Fruit fly (Drosophila melanogaster): ENCODE measurements around the gene mRpS21.

mRpS21 gene

dm6 chr3R:13419979-13420378 lies 38.4 kb upstream of the mRpS21 start, which contains the start of gene Ir87a:
TSS of gene Ir87a (plus strand) at chr3R:13420279.
- TF ChIP-seq br (optimal IDR thresholded peaks at IDR 0.05) (no peak), ttk (GFP tag; IDR thresholded peaks at IDR 0.05) (no peak), Adf1 (GFP tag; IDR thresholded peaks at IDR 0.05) (no peak), CG7372 (GFP tag; IDR thresholded peaks at IDR 0.05) (no peak), CG13424 (tag; optimal IDR thresholded peaks at IDR 0.05) (no peak), CG3407 (GFP tag; optimal IDR thresholded peaks at IDR 0.05) (no peak)

dm6 chr3R:13417067-13417595 lies 35.5 kb upstream of the mRpS21 start:
- TF ChIP-seq CG8281 (tag; optimal IDR thresholded peaks at IDR 0.05), result peak; percentile 92
- no peak for TF ChIP-seq CG11398 (GFP tag; optimal IDR thresholded peaks at IDR 0.05)
- TF ChIP-seq Fer2 (tag; optimal IDR thresholded peaks at IDR 0.05), result no peak

dm6 chr3R:13415186-13415585 lies 33.6 kb upstream of the mRpS21 start, which contains the start of gene yellow-e:
TSS of gene yellow-e (minus strand) at chr3R:13415286.
- TF ChIP-seq fu2 (GFP tag; optimal IDR thresholded peaks at IDR 0.05), result no peak
- no peak for TF ChIP-seq CG7357 (GFP tag; IDR thresholded peaks at IDR 0.05)

- no peak for TF ChIP-seq nerfin-2 (GFP tag; IDR thresholded peaks at IDR 0.05; ENCODE audit: partially characterized antibody)
- TF ChIP-seq Hmr (GFP tag; optimal IDR thresholded peaks at IDR 0.05), result no peak
- TF ChIP-seq br (optimal IDR thresholded peaks at IDR 0.05), result no peak
- TF ChIP-seq Sin3A (optimal IDR thresholded peaks at IDR 0.05), result no peak
- TF ChIP-seq Deaf1 (tag; optimal IDR thresholded peaks at IDR 0.05), result no peak
- no peak for TF ChIP-seq Xrp1 (GFP tag; IDR thresholded peaks at IDR 0.05)
- TF ChIP-seq HLH4C (GFP tag; IDR thresholded peaks at IDR 0.05; ENCODE audit: partially characterized antibody), result no peak
- no peak for TF ChIP-seq sr (GFP tag; IDR thresholded peaks at IDR 0.05)
- TF ChIP-seq Awh (GFP tag; IDR thresholded peaks at IDR 0.05), result no peak
- TF ChIP-seq Aef1 (GFP tag; IDR thresholded peaks at IDR 0.05), result no peak
- TF ChIP-seq CG11398 (GFP tag; optimal IDR thresholded peaks at IDR 0.05), result no peak
These were observed 31.1 kb upstream of the mRpS21 start for dm6 chr3R:13412704-13413103.

- peak in 1 of 2 experiments; percentile 25 for TF ChIP-seq insv (GFP tag; optimal IDR thresholded peaks at IDR 0.05)
- peak; percentile 27 for TF ChIP-seq CG8924 (tag; optimal IDR thresholded peaks at IDR 0.05)
- no peak for TF ChIP-seq Drgx (GFP tag; IDR thresholded peaks at IDR 0.05)
- peak; percentile 3 for TF ChIP-seq CG11504 (tag; optimal IDR thresholded peaks at IDR 0.05)
- no peak for TF ChIP-seq tx (GFP tag; optimal IDR thresholded peaks at IDR 0.05)
- TF ChIP-seq Deaf1 (tag; optimal IDR thresholded peaks at IDR 0.05), result no peak
- peak; percentile 23 for TF ChIP-seq CG15269 (tag; optimal IDR thresholded peaks at IDR 0.05)
- peak; percentile 77 for TF ChIP-seq D19A (tag; optimal IDR thresholded peaks at IDR 0.05)
- no peak for TF ChIP-seq CG9609 (GFP tag; optimal IDR thresholded peaks at IDR 0.05)
- TF ChIP-seq CG4617 (GFP tag; optimal IDR thresholded peaks at IDR 0.05; ENCODE audit: borderline replicate concordance), result no peak
- TF ChIP-seq gem (tag; optimal IDR thresholded peaks at IDR 0.05), result peak; percentile 29
These were observed 25.3 kb upstream of the mRpS21 start, which contains the start of gene yellow-e2 for dm6 chr3R:13406898-13407297. TSS of gene yellow-e2 (minus strand) at chr3R:13406998.

dm6 chr3R:13404841-13405441 lies 23.3 kb upstream of the mRpS21 start, which contains the start of gene yellow-e3:
TSS of gene yellow-e3 (minus strand) at chr3R:13404870.
- no peak for TF ChIP-seq cwo (GFP tag; optimal IDR thresholded peaks at IDR 0.05)
- TF ChIP-seq CG15269 (tag; optimal IDR thresholded peaks at IDR 0.05), result no peak
- TF ChIP-seq CG2202 (tag; optimal IDR thresholded peaks at IDR 0.05), result peak; percentile 38
- peak; percentile 13 for TF ChIP-seq CG7745 (tag; optimal IDR thresholded peaks at IDR 0.05)
- TF ChIP-seq CG8924 (tag; optimal IDR thresholded peaks at IDR 0.05), result peak; percentile 64
- no peak for TF ChIP-seq Sry-δ (GFP tag; optimal IDR thresholded peaks at IDR 0.05)
- no peak for TF ChIP-seq CG9797 (GFP tag; optimal IDR thresholded peaks at IDR 0.05)
- TF ChIP-seq CG10979 (tag; optimal IDR thresholded peaks at IDR 0.05), result peak; percentile 76
- TF ChIP-seq seq (GFP tag; IDR thresholded peaks at IDR 0.05), result no peak
- peak; percentile 28 for TF ChIP-seq Elba2 (GFP tag; optimal IDR thresholded peaks at IDR 0.05)
- TF ChIP-seq CG6689 (GFP tag; IDR thresholded peaks at IDR 0.05), result no peak
- no peak for TF ChIP-seq CG5180 (GFP tag; optimal IDR thresholded peaks at IDR 0.05)
- TF ChIP-seq CkIIα-i1 (GFP tag; IDR thresholded peaks at IDR 0.05), result no peak
- no peak for TF ChIP-seq sob (GFP tag; IDR thresholded peaks at IDR 0.05)
